Fruit fly (Drosophila melanogaster) whole organism, larva: ENCODE results near the gene nonC.

Source experiments
- noc ChIP-seq: fragments of 200-800 bp; sonication (Bioruptor generic); optimal IDR thresholded peaks from 3 replicates; lab custom pipeline; 2019; ENCODE audit warnings: missing biosample characterization, mild to moderate bottlenecking, missing genetic modification characterization, moderate library complexity

Gene nonC

dm6 chrX:6824203-6824602 lies at the start of gene nonC:
TSS of gene nonC (plus strand) at chrX:6824496.
- no peak for TF ChIP-seq noc (tag; lab: Kevin White, UChicago)

- no peak for TF ChIP-seq noc (tag; lab: Kevin White, UChicago)
Measured at dm6 chrX:6775622-6776021, 48.7 kb upstream of the nonC start.

dm6 chrX:6776274-6776673 lies 48.0 kb upstream of the nonC start:
- TF ChIP-seq noc (tag; lab: Kevin White, UChicago), result peak; percentile 28

- TF ChIP-seq noc (tag; lab: Kevin White, UChicago), result no peak
Measured at dm6 chrX:6776934-6777333, 47.4 kb upstream of the nonC start.

dm6 chrX:6777394-6777793 lies 46.9 kb upstream of the nonC start:
- TF ChIP-seq noc (tag; lab: Kevin White, UChicago), result no peak

dm6 chrX:6778068-6778467 lies 46.2 kb upstream of the nonC start:
- no peak for TF ChIP-seq noc (tag; lab: Kevin White, UChicago)

- TF ChIP-seq noc (tag; lab: Kevin White, UChicago), result no peak
Measured at dm6 chrX:6778780-6779179, 45.5 kb upstream of the nonC start.

- no peak for TF ChIP-seq noc (tag; lab: Kevin White, UChicago)
Measured at dm6 chrX:6779609-6780139, 44.6 kb upstream of the nonC start, which contains the start of gene shf. TSS of gene shf (minus strand) at chrX:6779659.

dm6 chrX:6790944-6791343 lies 33.4 kb upstream of the nonC start:
- no peak for TF ChIP-seq noc (tag; lab: Kevin White, UChicago)

dm6 chrX:6791531-6791930 lies 32.8 kb upstream of the nonC start:
- peak; percentile 43 for TF ChIP-seq noc (tag; lab: Kevin White, UChicago)

- no peak for TF ChIP-seq noc (tag; lab: Kevin White, UChicago)
Measured at dm6 chrX:6792891-6793290, 31.4 kb upstream of the nonC start.

dm6 chrX:6793390-6793789 lies 30.9 kb upstream of the nonC start:
- peak; percentile 82 for TF ChIP-seq noc (tag; lab: Kevin White, UChicago)

- TF ChIP-seq noc (tag; lab: Kevin White, UChicago), result peak; percentile 74
Measured at dm6 chrX:6794190-6794589, 30.1 kb upstream of the nonC start.

- TF ChIP-seq noc (tag; lab: Kevin White, UChicago), result no peak
Measured at dm6 chrX:6794826-6795225, 29.5 kb upstream of the nonC start.

dm6 chrX:6795987-6796691 lies 28.2 kb upstream of the nonC start:
- TF ChIP-seq noc (tag; lab: Kevin White, UChicago), result no peak

dm6 chrX:6796972-6797371 lies 27.3 kb upstream of the nonC start:
- TF ChIP-seq noc (tag; lab: Kevin White, UChicago), result no peak

dm6 chrX:6799261-6800022 lies 24.9 kb upstream of the nonC start:
- no peak for TF ChIP-seq noc (tag; lab: Kevin White, UChicago)
